Fruit fly (Drosophila melanogaster) whole organism, embryonic: Measurements from ENCODE around the gene Dus1.
A peak's percentile ranks its signal among the peaks of the same experiment; 100 is the strongest.

ENCODE experiments used
- Asciz ChIP-seq: fragments of 200-800 bp; sonication (Bioruptor generic); optimal IDR thresholded peaks from 2 replicates; lab custom pipeline; 2017; ENCODE audit warnings: missing biosample characterization, mild to moderate bottlenecking, missing genetic modification characterization, missing genetic modification reagents
- B-H1 ChIP-seq: fragments of 200-800 bp; sonication (Bioruptor generic); IDR thresholded peaks from 3 replicates; pipeline ENCODE4 v1.3.6; 2022; ENCODE audit warnings: missing biosample characterization, missing genetic modification characterization
- Blimp-1 ChIP-seq: fragments of 200-800 bp; sonication (Bioruptor generic); optimal IDR thresholded peaks from 3 replicates; lab custom pipeline; 2018; ENCODE audit warnings: missing biosample characterization, missing genetic modification characterization, mild to moderate bottlenecking, moderate library complexity, missing genetic modification reagents
- Bteb2 ChIP-seq: fragments of 200-800 bp; sonication (Bioruptor generic); optimal IDR thresholded peaks from 2 replicates; lab custom pipeline; 2016; ENCODE audit warnings: missing biosample characterization, missing genetic modification characterization
- CG10543 ChIP-seq: fragments of 200-800 bp; sonication (Bioruptor generic); optimal IDR thresholded peaks from 3 replicates; lab custom pipeline; 2017; ENCODE audit warnings: missing biosample characterization, mild to moderate bottlenecking, missing genetic modification characterization, moderate library complexity
- CG11695 ChIP-seq: fragments of 200-800 bp; sonication (Bioruptor generic); IDR thresholded peaks from 3 replicates; pipeline ENCODE4 v1.3.6; 2022; ENCODE audit warnings: missing biosample characterization, missing genetic modification characterization
- CG12155 ChIP-seq: fragments of 200-800 bp; sonication (Bioruptor generic); optimal IDR thresholded peaks from 3 replicates; lab custom pipeline; 2016; ENCODE audit warnings: missing biosample characterization, missing genetic modification characterization
- CG13624 ChIP-seq: fragments of 200-800 bp; sonication (Bioruptor generic); optimal IDR thresholded peaks from 2 replicates; lab custom pipeline; 2016; ENCODE audit warnings: missing biosample characterization, missing genetic modification characterization
- CG14667 ChIP-seq: fragments of 200-800 bp; sonication (Bioruptor generic); IDR thresholded peaks from 2 replicates; pipeline ENCODE4 v1.3.6; 2022; ENCODE audit warnings: missing biosample characterization, missing genetic modification characterization
- CG1529 ChIP-seq: fragments of 200-800 bp; sonication (Bioruptor generic); optimal IDR thresholded peaks from 3 replicates; lab custom pipeline; 2018; ENCODE audit warnings: missing biosample characterization, missing genetic modification characterization
- CG16813 ChIP-seq: fragments of 200-800 bp; sonication (Bioruptor generic); IDR thresholded peaks from 3 replicates; pipeline ENCODE4 v1.3.6; 2022; ENCODE audit warnings: missing biosample characterization, missing genetic modification characterization; ENCODE audit not compliant: partially characterized antibody
- CG16863 ChIP-seq: fragments of 200-800 bp; sonication (Bioruptor generic); optimal IDR thresholded peaks from 3 replicates; lab custom pipeline; 2016; ENCODE audit warnings: missing biosample characterization, missing genetic modification characterization
- CG17186 ChIP-seq: fragments of 200-800 bp; sonication (Bioruptor generic); optimal IDR thresholded peaks from 3 replicates; lab custom pipeline; 2017; ENCODE audit warnings: missing biosample characterization, missing genetic modification reagents, missing genetic modification characterization
- CG17359 ChIP-seq: fragments of 200-800 bp; sonication (Bioruptor generic); optimal IDR thresholded peaks from 3 replicates; lab custom pipeline; 2018; ENCODE audit warnings: missing biosample characterization, mild to moderate bottlenecking, missing genetic modification characterization, moderate library complexity
- CG17802 ChIP-seq: fragments of 200-800 bp; sonication (Bioruptor generic); optimal IDR thresholded peaks from 2 replicates; lab custom pipeline; 2018; ENCODE audit warnings: missing biosample characterization, mild to moderate bottlenecking, missing genetic modification characterization, moderate library complexity
- CG2199 ChIP-seq: fragments of 200-800 bp; sonication (Bioruptor generic); IDR thresholded peaks from 3 replicates; pipeline ENCODE4 v1.3.6; 2022; ENCODE audit warnings: missing biosample characterization, missing genetic modification characterization
- CG30403 ChIP-seq: fragments of 200-800 bp; sonication (Bioruptor generic); optimal IDR thresholded peaks from 3 replicates; lab custom pipeline; 2016; ENCODE audit warnings: missing biosample characterization, missing genetic modification characterization
- CG32532 ChIP-seq: fragments of 200-800 bp; sonication (Bioruptor generic); IDR thresholded peaks from 2 replicates; pipeline ENCODE4 v1.3.6; 2022; ENCODE audit warnings: missing biosample characterization, missing genetic modification characterization
- CG32772 ChIP-seq: fragments of 200-800 bp; sonication (Bioruptor generic); IDR thresholded peaks from 2 replicates; pipeline ENCODE4 v1.3.6; 2022; ENCODE audit warnings: missing biosample characterization, missing genetic modification characterization
- CG8388 ChIP-seq: fragments of 200-800 bp; sonication (Bioruptor generic); optimal IDR thresholded peaks from 2 replicates; lab custom pipeline; 2019; ENCODE audit warnings: missing biosample characterization, mild to moderate bottlenecking, missing genetic modification characterization, moderate library complexity
- D ChIP-seq, 2 experiments: fragments of 200-800 bp in 1 of 2; fragments of >200 bp in 1 of 2; sonication (Bioruptor generic) in 1 of 2; optimal IDR thresholded peaks; 2 replicates in 1 of 2; 3 replicates in 1 of 2; lab custom pipeline; 2017; ENCODE audit warnings: mild to moderate bottlenecking in 1 of 2, missing biosample characterization in 1 of 2, missing genetic modification characterization in 1 of 2, missing genetic modification reagents in 1 of 2
- Deaf1 ChIP-seq: fragments of 200-800 bp; optimal IDR thresholded peaks from 3 replicates; lab custom pipeline; 2019; ENCODE audit warnings: missing biosample characterization, mild to moderate bottlenecking, missing genetic modification characterization, moderate library complexity
- Dll ChIP-seq: fragments of 200-800 bp; sonication (Bioruptor generic); IDR thresholded peaks from 4 replicates; pipeline ENCODE4 v1.3.6; 2022; ENCODE audit warnings: missing biosample characterization, missing genetic modification characterization; ENCODE audit not compliant: partially characterized antibody
- Drgx ChIP-seq: fragments of 200-800 bp; sonication (Bioruptor generic); IDR thresholded peaks from 2 replicates; pipeline ENCODE4 v1.3.6; 2022; ENCODE audit warnings: missing biosample characterization, missing genetic modification characterization
- Ets65A ChIP-seq: fragments of 200-800 bp; sonication (Bioruptor generic); peaks from one replicate; lab custom pipeline; 2016; ENCODE audit warnings: missing biosample characterization, missing genetic modification characterization
- Gsc ChIP-seq: fragments of 200-800 bp; sonication (Bioruptor generic); IDR thresholded peaks from 2 replicates; pipeline ENCODE4 v1.3.6; 2022; ENCODE audit warnings: missing biosample characterization, missing genetic modification characterization
- Med ChIP-seq: fragments of 200-800 bp; sonication (Bioruptor generic); peaks from one replicate; lab custom pipeline; 2016; ENCODE audit warnings: missing biosample characterization, missing genetic modification characterization, mild to moderate bottlenecking, inconsistent platforms, moderate library complexity
- Mes4 ChIP-seq: fragments of 200-800 bp; sonication (Bioruptor generic); optimal IDR thresholded peaks from 2 replicates; lab custom pipeline; 2016; ENCODE audit warnings: missing biosample characterization, missing genetic modification characterization
- Nf-YB ChIP-seq: fragments of 200-800 bp; sonication (Bioruptor generic); optimal IDR thresholded peaks from 3 replicates; lab custom pipeline; 2019; ENCODE audit warnings: missing biosample characterization, mild to moderate bottlenecking, missing genetic modification characterization, moderate library complexity
- Rx ChIP-seq: fragments of 200-800 bp; sonication (Bioruptor generic); IDR thresholded peaks from 2 replicates; pipeline ENCODE4 v1.3.6; 2022; ENCODE audit warnings: missing biosample characterization, missing genetic modification characterization
- Vsx1 ChIP-seq: fragments of 200-800 bp; sonication (Bioruptor generic); optimal IDR thresholded peaks from 2 replicates; lab custom pipeline; 2017; ENCODE audit warnings: missing biosample characterization, mild to moderate bottlenecking, missing genetic modification characterization, missing genetic modification reagents
- Xrp1 ChIP-seq: fragments of 200-800 bp; sonication (Bioruptor generic); IDR thresholded peaks from 2 replicates; pipeline ENCODE4 v1.3.6; 2022; ENCODE audit warnings: missing biosample characterization, missing genetic modification characterization
- bcd ChIP-seq: fragments of 200-800 bp; sonication (Bioruptor generic); optimal IDR thresholded peaks from 2 replicates; lab custom pipeline; 2017; ENCODE audit warnings: missing biosample characterization, mild to moderate bottlenecking, missing genetic modification characterization
- cg ChIP-seq: fragments of 200-800 bp; sonication (Bioruptor generic); optimal IDR thresholded peaks from 3 replicates; lab custom pipeline; 2019; ENCODE audit warnings: missing biosample characterization, mild to moderate bottlenecking, missing genetic modification characterization, moderate library complexity
- chinmo ChIP-seq: fragments of 200-800 bp; sonication (Bioruptor generic); IDR thresholded peaks from 4 replicates; pipeline ENCODE4 v1.3.6; 2022; ENCODE audit warnings: missing biosample characterization, missing genetic modification characterization; ENCODE audit not compliant: partially characterized antibody
- ci ChIP-seq: fragments of 200-800 bp; sonication (Bioruptor generic); IDR thresholded peaks from 3 replicates; pipeline ENCODE4 v1.3.6; 2022; ENCODE audit warnings: missing biosample characterization, missing genetic modification characterization
- dati ChIP-seq: fragments of 200-800 bp; sonication (Bioruptor generic); IDR thresholded peaks from 2 replicates; pipeline ENCODE4 v1.3.6; 2022; ENCODE audit warnings: missing biosample characterization, missing genetic modification characterization
- grau ChIP-seq: fragments of 200-800 bp; optimal IDR thresholded peaks from 3 replicates; lab custom pipeline; 2019; ENCODE audit warnings: missing biosample characterization, mild to moderate bottlenecking, missing genetic modification characterization, moderate library complexity
- jigr1 ChIP-seq: fragments of 200-800 bp; sonication (Bioruptor generic); IDR thresholded peaks from 3 replicates; pipeline ENCODE4 v1.3.6; 2022; ENCODE audit warnings: missing biosample characterization, missing genetic modification characterization
- nom ChIP-seq: fragments of 200-800 bp; sonication (Bioruptor generic); optimal IDR thresholded peaks from 2 replicates; lab custom pipeline; 2017; ENCODE audit warnings: missing biosample characterization, missing genetic modification characterization, mild to moderate bottlenecking, moderate library complexity, missing genetic modification reagents
- pfk ChIP-seq: fragments of 200-800 bp; sonication (Bioruptor generic); optimal IDR thresholded peaks from 2 replicates; lab custom pipeline; 2018; ENCODE audit warnings: missing biosample characterization, mild to moderate bottlenecking, missing genetic modification characterization, moderate library complexity
- sd ChIP-seq: fragments of 200-800 bp; sonication (Bioruptor generic); optimal IDR thresholded peaks from 3 replicates; lab custom pipeline; 2018; ENCODE audit warnings: missing biosample characterization, mild to moderate bottlenecking, missing genetic modification characterization, moderate library complexity
- slp2 ChIP-seq: fragments of 200-800 bp; sonication (Bioruptor generic); optimal IDR thresholded peaks from 2 replicates; lab custom pipeline; 2016; ENCODE audit warnings: missing biosample characterization, missing genetic modification characterization
- toy ChIP-seq: fragments of 200-800 bp; sonication (Bioruptor generic); IDR thresholded peaks from 2 replicates; pipeline ENCODE4 v1.3.6; 2022; ENCODE audit warnings: missing biosample characterization, missing genetic modification characterization
- trem ChIP-seq: fragments of 200-800 bp; optimal IDR thresholded peaks from 3 replicates; lab custom pipeline; 2019; ENCODE audit warnings: missing biosample characterization, mild to moderate bottlenecking, missing genetic modification characterization, moderate library complexity
- vvl ChIP-seq: fragments of 200-800 bp; sonication (Bioruptor generic); IDR thresholded peaks from 2 replicates; pipeline ENCODE4 v1.3.6; 2022; ENCODE audit warnings: missing biosample characterization, missing genetic modification characterization
- yki ChIP-seq: fragments of >200 bp; optimal IDR thresholded peaks from 3 replicates; lab custom pipeline; 2018
- z ChIP-seq: fragments of 200-800 bp; sonication (Bioruptor generic); IDR thresholded peaks from 3 replicates; pipeline ENCODE4 v1.3.6; 2022; ENCODE audit warnings: missing biosample characterization, missing genetic modification characterization
- zfh1 ChIP-seq: fragments of 200-800 bp; sonication (Bioruptor generic); IDR thresholded peaks from 3 replicates; pipeline ENCODE4 v1.3.6; 2022; ENCODE audit warnings: missing biosample characterization, missing genetic modification characterization

Dus1 gene

dm6 chr2L:249048-249825, 22.3 kb downstream of the Dus1 start (continued):
- peak; percentile 32; the same call in 1 of the 2 replicates for TF ChIP-seq Xrp1
- 0 out of 3 replicates have a peak, but pooled peaks have one; percentile 4 for TF ChIP-seq zfh1
- no peak for TF ChIP-seq Asciz (GFP tag; lab: Kevin White, UChicago)
- TF ChIP-seq Dll (GFP tag; lab: Robert Waterston, UW): peak; percentile 54; the same call in 3 of the 4 replicates
- TF ChIP-seq CG16813 (GFP tag; lab: Robert Waterston, UW): no peak; the same call in 2 of the 3 replicates
- TF ChIP-seq CG10543 (GFP tag; lab: Kevin White, UChicago): peak; percentile 28
- peak; percentile 84 for TF ChIP-seq grau
- peak; percentile 31; the same call in 1 of the 2 replicates for TF ChIP-seq CG32532 (GFP tag; lab: Robert Waterston, UW)
- no peak for TF ChIP-seq Rx (GFP tag; lab: Robert Waterston, UW)
- peak; percentile 42 for TF ChIP-seq Nf-YB (GFP tag; lab: Kevin White, UChicago)
- TF ChIP-seq CG11695 (GFP tag; lab: Robert Waterston, UW): no peak
- peak; percentile 32 for TF ChIP-seq Ets65A
- peak; percentile 18 for TF ChIP-seq trem (tag; lab: Kevin White, UChicago)
- peak; percentile 60 for TF ChIP-seq sd (tag; lab: Kevin White, UChicago)
- peak; percentile 84 for TF ChIP-seq nom (GFP tag; lab: Kevin White, UChicago)
- TF ChIP-seq CG17359 (tag; lab: Kevin White, UChicago): peak; percentile 34
- peak; percentile 65 for TF ChIP-seq vvl (GFP tag; lab: Robert Waterston, UW)
- TF ChIP-seq toy (GFP tag; lab: Robert Waterston, UW): no peak
- peak; percentile 73; the same call in 2 of the 3 replicates for TF ChIP-seq z
- no peak for TF ChIP-seq Gsc
- peak; percentile 32 for TF ChIP-seq CG16863 (GFP tag; lab: Kevin White, UChicago)
- no peak for TF ChIP-seq Mes4 (GFP tag; lab: Kevin White, UChicago)
- no peak for TF ChIP-seq dati (GFP tag; lab: Robert Waterston, UW)
- peak; percentile 24 for TF ChIP-seq CG8388 (GFP tag; lab: Kevin White, UChicago)
- TF ChIP-seq cg (GFP tag; lab: Kevin White, UChicago): peak; percentile 88
- peak; percentile 13 for TF ChIP-seq CG13624 (GFP tag; lab: Kevin White, UChicago)
- no peak for TF ChIP-seq D (optimal IDR thresholded peaks at IDR 0.05; lab: Kevin White, UChicago)
- TF ChIP-seq D (GFP tag; optimal IDR thresholded peaks at IDR 0.05; lab: Kevin White, UChicago): peak; percentile 14
- peak; percentile 42 for TF ChIP-seq Med (GFP tag; lab: Kevin White, UChicago)
- peak; percentile 31 for TF ChIP-seq CG12155 (GFP tag; lab: Kevin White, UChicago)
- no peak for TF ChIP-seq Bteb2
- TF ChIP-seq yki (lab: Kevin White, UChicago): peak; percentile 79
- TF ChIP-seq CG14667: no peak
- no peak for TF ChIP-seq B-H1 (GFP tag; lab: Robert Waterston, UW)
- no peak for TF ChIP-seq CG1529 (GFP tag; lab: Kevin White, UChicago)
- no peak for TF ChIP-seq CG17186 (GFP tag; lab: Kevin White, UChicago)
- TF ChIP-seq chinmo: peak; percentile 96; the same call in 3 of the 4 replicates
- TF ChIP-seq CG2199 (GFP tag; lab: Robert Waterston, UW): peak; percentile 82
- no peak for TF ChIP-seq slp2 (GFP tag; lab: Kevin White, UChicago)
- no peak for TF ChIP-seq CG32772 (GFP tag; lab: Robert Waterston, UW)
- TF ChIP-seq bcd: no peak
- peak; percentile 15 for TF ChIP-seq CG30403
- peak; percentile 9 for TF ChIP-seq Vsx1 (GFP tag; lab: Kevin White, UChicago)
- TF ChIP-seq Deaf1: peak; percentile 75
- TF ChIP-seq pfk (GFP tag; lab: Kevin White, UChicago): peak; percentile 24
- TF ChIP-seq Blimp-1 (GFP tag; lab: Kevin White, UChicago): no peak
- TF ChIP-seq jigr1 (GFP tag; lab: Robert Waterston, UW): no peak
- no peak for TF ChIP-seq CG17802
- TF ChIP-seq ci: peak; percentile 55; the same call in 2 of the 3 replicates
- TF ChIP-seq Drgx (GFP tag; lab: Robert Waterston, UW): peak; percentile 62
